Worm (Caenorhabditis elegans) whole organism, late embryonic: ENCODE data around the gene aex-2.

Source experiments
- ama-1 ChIP-seq: fragments of 150-350 bp; optimal IDR thresholded peaks from 2 replicates; lab custom pipeline; 2014
- ceh-9 ChIP-seq: sonication (generic microtip); optimal IDR thresholded peaks from 2 replicates; lab custom pipeline; 2016; ENCODE audit warnings: mild to moderate bottlenecking, missing genetic modification characterization, inconsistent platforms, missing compliant biosample characterization
- dmd-4 ChIP-seq: sonication (generic microtip); optimal IDR thresholded peaks from 2 replicates; lab custom pipeline; 2016; ENCODE audit warnings: borderline replicate concordance, missing genetic modification characterization, missing compliant biosample characterization
- dve-1 ChIP-seq: sonication (generic microtip); optimal IDR thresholded peaks from 2 replicates; lab custom pipeline; 2017; ENCODE audit warnings: antibody characterized with exemption, mild to moderate bottlenecking, missing genetic modification characterization, missing compliant biosample characterization
- fkh-10 ChIP-seq: fragments of 150-350 bp; optimal IDR thresholded peaks from 2 replicates; lab custom pipeline; 2014; ENCODE audit warnings: missing biosample characterization, missing genetic modification reagents, missing genetic modification characterization
- nfya-1 ChIP-seq: sonication (generic microtip); optimal IDR thresholded peaks from 2 replicates; lab custom pipeline; 2017; ENCODE audit warnings: missing genetic modification characterization, mild to moderate bottlenecking, missing compliant biosample characterization, antibody characterized with exemption, moderate library complexity
- pha-2 ChIP-seq: sonication (generic microtip); optimal IDR thresholded peaks from 2 replicates; lab custom pipeline; 2017; ENCODE audit warnings: mild to moderate bottlenecking, missing genetic modification characterization, missing compliant biosample characterization
- syd-9 ChIP-seq: sonication (generic microtip); optimal IDR thresholded peaks from 2 replicates; lab custom pipeline; 2016; ENCODE audit warnings: mild to moderate bottlenecking, missing genetic modification characterization, moderate library complexity, missing compliant biosample characterization
- tbx-2 ChIP-seq: sonication (generic microtip); optimal IDR thresholded peaks from 2 replicates; lab custom pipeline; 2016; ENCODE audit warnings: missing genetic modification characterization, missing compliant biosample characterization

DNA sequence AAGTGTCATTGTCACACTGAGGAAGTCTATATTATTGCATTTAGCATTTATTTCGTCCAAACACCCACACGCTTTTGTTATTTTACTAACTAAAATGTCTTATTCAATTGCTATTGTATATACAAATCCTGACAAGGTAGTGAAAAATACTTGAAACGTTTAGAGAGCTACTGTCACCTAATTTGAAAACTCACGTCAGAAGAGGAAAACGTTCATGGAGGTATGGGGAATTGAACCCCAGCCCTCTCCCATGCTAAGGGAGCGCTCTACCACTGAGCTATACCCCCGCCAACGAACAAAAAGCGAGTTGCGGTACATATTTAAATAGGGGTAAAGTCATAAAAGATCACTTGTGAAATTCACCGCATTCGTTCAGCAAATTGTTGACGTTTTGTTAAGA is 30.3 kb downstream of the aex-2 start:
- TF ChIP-seq pha-2 (tag; lab: Kevin White, UChicago) = no peak
- TF ChIP-seq fkh-10 (GFP tag; lab: Kevin White, UChicago) = no peak
- no peak for TF ChIP-seq ama-1
- TF ChIP-seq syd-9 (tag; lab: Kevin White, UChicago) = peak; percentile 45
- no peak for TF ChIP-seq dmd-4 (tag; lab: Kevin White, UChicago)
- TF ChIP-seq dve-1 (tag; lab: Kevin White, UChicago) = no peak
- no peak for TF ChIP-seq tbx-2
- TF ChIP-seq ceh-9 (tag; lab: Kevin White, UChicago) = no peak
- TF ChIP-seq nfya-1 (tag; lab: Kevin White, UChicago) = no peak
